Worm (Caenorhabditis elegans): ENCODE data around the gene F21C10.10.

F21C10.10 gene

DNA sequence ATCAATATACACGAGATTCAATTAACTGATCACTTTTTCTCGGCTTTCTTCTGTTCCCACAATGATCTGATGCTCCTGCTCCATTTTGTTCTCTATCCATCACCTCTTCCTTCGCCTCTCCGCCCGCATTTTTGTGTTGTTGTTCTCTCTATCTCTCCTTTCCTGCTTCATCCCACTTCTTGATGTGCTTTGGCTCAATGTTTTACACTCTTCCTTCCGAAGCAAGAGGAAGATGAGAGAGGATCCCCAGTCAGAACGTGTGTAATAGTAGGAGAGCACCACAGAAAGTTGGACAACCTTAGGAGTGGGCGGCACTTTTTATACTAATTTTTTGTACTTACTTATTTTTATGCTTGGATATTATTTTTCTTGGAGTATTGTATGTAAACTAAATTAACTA, 15.9 kb downstream of the F21C10.10 start:
- TF ChIP-seq che-1 (tag; optimal IDR thresholded peaks at IDR 0.05) (no peak), ceh-18 (tag; optimal IDR thresholded peaks at IDR 0.05) (peak; percentile 47)

DNA sequence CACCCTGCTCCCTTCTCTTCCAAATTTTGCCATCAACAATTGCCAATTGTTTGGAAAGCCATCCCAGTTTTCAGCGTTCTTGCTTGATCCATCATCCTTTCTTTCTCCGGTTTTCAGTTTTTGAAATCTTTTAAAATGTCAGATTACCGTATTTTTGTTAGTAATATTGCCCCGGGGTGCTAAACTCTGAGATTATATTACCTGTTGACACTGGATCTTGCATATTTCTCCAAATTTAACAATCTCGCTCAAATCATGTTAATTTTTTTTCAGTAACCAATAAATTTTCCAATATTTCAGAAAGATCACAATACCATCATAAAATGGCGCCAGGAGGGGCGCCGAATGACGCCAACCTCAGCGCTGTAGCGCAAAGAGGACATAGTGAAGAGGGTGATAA, 16.4 kb downstream of the F21C10.10 start, which contains the start of gene F21C10.7:
Gene F21C10.7, plus strand, starts transcription at position 301 of the 400 bp plus-strand sequence.
- no peak for TF ChIP-seq ceh-24 (tag; optimal IDR thresholded peaks at IDR 0.05)
- no peak for TF ChIP-seq pag-3 (tag; optimal IDR thresholded peaks at IDR 0.05; ENCODE audit: borderline replicate concordance)
- no peak for TF ChIP-seq npax-4 (tag; optimal IDR thresholded peaks at IDR 0.05)
- TF ChIP-seq nfya-1 (tag; optimal IDR thresholded peaks at IDR 0.05), result no peak
- no peak for TF ChIP-seq hlh-8 (tag; optimal IDR thresholded peaks at IDR 0.05)
- TF ChIP-seq dve-1 (tag; optimal IDR thresholded peaks at IDR 0.05), result no peak
- no peak for TF ChIP-seq gmeb-2 (tag; optimal IDR thresholded peaks at IDR 0.05)
- TF ChIP-seq pha-2 (tag; optimal IDR thresholded peaks at IDR 0.05), result no peak
- TF ChIP-seq pat-9 (tag; optimal IDR thresholded peaks at IDR 0.05), result no peak
- TF ChIP-seq ceh-34 (tag; optimal IDR thresholded peaks at IDR 0.05), result no peak
- no peak for TF ChIP-seq hlh-6 (tag; optimal IDR thresholded peaks at IDR 0.05)
- no peak for TF ChIP-seq pqm-1 (tag; optimal IDR thresholded peaks at IDR 0.05)
- no peak for TF ChIP-seq fkh-10 (GFP tag; optimal IDR thresholded peaks at IDR 0.05)

DNA sequence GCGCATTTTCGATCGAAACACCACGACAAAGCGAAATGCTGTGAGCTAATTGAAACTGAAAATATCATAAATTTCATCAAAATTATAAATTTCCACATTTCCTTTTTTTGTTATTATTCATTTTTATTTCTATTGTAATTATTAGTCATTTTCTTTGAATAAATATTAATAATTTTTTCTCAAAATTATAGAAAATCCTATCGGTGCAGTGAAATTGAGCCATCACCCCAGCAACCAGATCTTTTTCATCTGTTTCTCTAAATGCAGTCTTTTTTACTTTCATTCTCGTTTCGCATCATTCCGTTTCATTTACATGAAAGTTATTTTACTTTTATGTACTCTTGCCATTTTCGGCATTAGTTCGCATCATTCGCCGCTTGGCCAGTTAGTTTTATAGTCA, 25.9 kb downstream of the F21C10.10 start, which contains the start of gene F21C10.13:
Gene F21C10.13, plus strand, starts transcription at position 301 of the 400 bp plus-strand sequence.
- TF ChIP-seq dve-1 (tag; optimal IDR thresholded peaks at IDR 0.05) (no peak), mec-3 (tag; optimal IDR thresholded peaks at IDR 0.05; ENCODE audit: borderline replicate concordance) (no peak), hlh-13 (GFP tag; optimal IDR thresholded peaks at IDR 0.05) (no peak), elt-4 (tag; optimal IDR thresholded peaks at IDR 0.05) (no peak), lin-11 (tag; optimal IDR thresholded peaks at IDR 0.05) (no peak), fax-1 (tag; optimal IDR thresholded peaks at IDR 0.05) (no peak), elt-2 (tag; optimal IDR thresholded peaks at IDR 0.05) (no peak), ceh-30 (tag; optimal IDR thresholded peaks at IDR 0.05) (no peak), hlh-8 (tag; optimal IDR thresholded peaks at IDR 0.05) (no peak), ceh-24 (tag; optimal IDR thresholded peaks at IDR 0.05) (no peak), ceh-2 (tag; optimal IDR thresholded peaks at IDR 0.05) (no peak), npax-4 (tag; optimal IDR thresholded peaks at IDR 0.05) (no peak), hlh-30 (tag; optimal IDR thresholded peaks at IDR 0.05; ENCODE audit: insufficient read depth) (no peak), C38D4.7 (GFP tag; optimal IDR thresholded peaks at IDR 0.05) (no peak), odd-2 (tag; optimal IDR thresholded peaks at IDR 0.05) (no peak), tbx-7 (tag; optimal IDR thresholded peaks at IDR 0.05) (no peak), pag-3 (tag; optimal IDR thresholded peaks at IDR 0.05; ENCODE audit: borderline replicate concordance) (no peak)

DNA sequence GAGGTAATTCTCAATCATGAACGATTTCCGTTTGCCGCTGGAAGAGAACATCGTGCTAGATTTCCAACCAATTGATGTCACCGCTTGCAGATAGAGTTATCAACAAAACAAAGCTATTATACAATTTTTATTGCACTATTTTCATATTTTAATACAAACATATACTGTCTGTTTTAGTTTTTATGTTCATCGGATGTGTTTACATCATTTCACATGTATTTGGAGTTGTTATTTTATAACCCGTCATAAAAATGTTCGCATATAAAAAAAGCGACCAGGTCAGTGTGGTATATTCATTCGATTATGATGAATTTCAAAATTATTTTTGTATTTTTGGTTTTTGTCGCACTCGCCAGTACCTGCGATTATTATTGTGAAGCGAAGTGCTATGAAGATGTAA, 27.1 kb downstream of the F21C10.10 start, which contains the start of gene F21C10.11:
Gene F21C10.11, plus strand, starts transcription at position 301 of the 400 bp plus-strand sequence.
- no peak for TF ChIP-seq K09A11.1 (tag; optimal IDR thresholded peaks at IDR 0.05; ENCODE audit: insufficient read depth)
- no peak for TF ChIP-seq odd-2 (tag; optimal IDR thresholded peaks at IDR 0.05)
- TF ChIP-seq fkh-10 (GFP tag; optimal IDR thresholded peaks at IDR 0.05), result no peak
- no peak for TF ChIP-seq ceh-18 (tag; optimal IDR thresholded peaks at IDR 0.05)
- TF ChIP-seq elt-2 (tag; optimal IDR thresholded peaks at IDR 0.05), result no peak
- no peak for TF ChIP-seq hlh-30 (tag; optimal IDR thresholded peaks at IDR 0.05; ENCODE audit: insufficient read depth)
- TF ChIP-seq rnt-1 (tag; optimal IDR thresholded peaks at IDR 0.05), result no peak
- TF ChIP-seq zip-5 (tag; optimal IDR thresholded peaks at IDR 0.05), result no peak
- no peak for TF ChIP-seq C08G9.2 (tag; optimal IDR thresholded peaks at IDR 0.05)
- no peak for TF ChIP-seq ceh-22 (tag; optimal IDR thresholded peaks at IDR 0.05)
- TF ChIP-seq pros-1 (tag; optimal IDR thresholded peaks at IDR 0.05), result no peak
- TF ChIP-seq ref-2 (tag; optimal IDR thresholded peaks at IDR 0.05), result no peak
- TF ChIP-seq ceh-34 (tag; optimal IDR thresholded peaks at IDR 0.05), result no peak
- TF ChIP-seq pag-3 (tag; optimal IDR thresholded peaks at IDR 0.05; ENCODE audit: borderline replicate concordance), result no peak
